Worm (Caenorhabditis elegans) whole organism, mixed stage, embryonic: ENCODE measurements around the gene fbxa-210.

Source experiments
- M03D4.4 ChIP-seq: sonication (generic microtip); optimal IDR thresholded peaks from 2 replicates; lab custom pipeline; 2017; ENCODE audit warnings: mild to moderate bottlenecking, missing genetic modification characterization, missing compliant biosample characterization
- bed-3 ChIP-seq: fragments of 200-800 bp; sonication (Bioruptor generic); optimal IDR thresholded peaks from 3 replicates; lab custom pipeline; 2018; ENCODE audit warnings: mild to moderate bottlenecking, missing genetic modification characterization, moderate library complexity, missing compliant biosample characterization
- blmp-1 ChIP-seq: fragments of 150-350 bp; optimal IDR thresholded peaks from 2 replicates; lab custom pipeline; 2014; ENCODE audit warnings: missing biosample characterization, missing genetic modification characterization
- ceh-39 ChIP-seq: fragments of 150-350 bp; optimal IDR thresholded peaks from 2 replicates; lab custom pipeline; 2014; ENCODE audit warnings: missing biosample characterization, missing genetic modification characterization
- ceh-43 ChIP-seq: fragments of 200-800 bp; sonication (Bioruptor generic); optimal IDR thresholded peaks from 2 replicates; lab custom pipeline; 2018; ENCODE audit warnings: mild to moderate bottlenecking, missing genetic modification characterization, moderate library complexity, missing compliant biosample characterization
- ceh-83 ChIP-seq: fragments of 200-800 bp; sonication (Bioruptor generic); optimal IDR thresholded peaks from 2 replicates; lab custom pipeline; 2018; ENCODE audit warnings: mild to moderate bottlenecking, missing genetic modification characterization, missing compliant biosample characterization
- ces-1 ChIP-seq: fragments of 150-350 bp; optimal IDR thresholded peaks from 2 replicates; lab custom pipeline; 2014; ENCODE audit warnings: missing biosample characterization, missing genetic modification reagents, missing genetic modification characterization
- cnd-1 ChIP-seq: fragments of 200-800 bp; sonication (Bioruptor generic); optimal IDR thresholded peaks from 2 replicates; lab custom pipeline; 2018; ENCODE audit warnings: mild to moderate bottlenecking, missing genetic modification characterization, missing compliant biosample characterization
- drap-1 ChIP-seq: fragments of 200-800 bp; sonication (Bioruptor generic); optimal IDR thresholded peaks from 3 replicates; lab custom pipeline; 2018; ENCODE audit warnings: mild to moderate bottlenecking, missing genetic modification characterization, missing compliant biosample characterization
- elt-1 ChIP-seq: sonication (generic microtip); optimal IDR thresholded peaks from 2 replicates; lab custom pipeline; 2017; ENCODE audit warnings: missing genetic modification characterization, mild to moderate bottlenecking, missing compliant biosample characterization, antibody characterized with exemption, moderate library complexity, borderline replicate concordance; ENCODE audit not compliant: insufficient read depth
- elt-3 ChIP-seq: fragments of 150-350 bp; optimal IDR thresholded peaks from 2 replicates; lab custom pipeline; 2014; ENCODE audit warnings: missing biosample characterization, missing genetic modification characterization
- flh-1 ChIP-seq: fragments of 200-800 bp; sonication (Bioruptor generic); optimal IDR thresholded peaks from 2 replicates; lab custom pipeline; 2018; ENCODE audit warnings: mild to moderate bottlenecking, missing genetic modification characterization, moderate library complexity, missing compliant biosample characterization
- ham-2 ChIP-seq: fragments of 200-800 bp; sonication (Bioruptor generic); optimal IDR thresholded peaks from 2 replicates; lab custom pipeline; 2018; ENCODE audit warnings: mild to moderate bottlenecking, missing genetic modification characterization, missing compliant biosample characterization
- hlh-1 ChIP-seq: fragments of 150-350 bp; optimal IDR thresholded peaks from 2 replicates; lab custom pipeline; 2014; ENCODE audit warnings: missing biosample characterization, missing genetic modification reagents, missing genetic modification characterization
- lin-13 ChIP-seq: fragments of 150-350 bp; optimal IDR thresholded peaks from 2 replicates; lab custom pipeline; 2014; ENCODE audit warnings: missing biosample characterization, missing genetic modification characterization
- lin-32 ChIP-seq: fragments of 200-800 bp; sonication (Bioruptor generic); optimal IDR thresholded peaks from 2 replicates; lab custom pipeline; 2018; ENCODE audit warnings: mild to moderate bottlenecking, missing genetic modification characterization, missing compliant biosample characterization
- lsy-2 ChIP-seq: fragments of 150-350 bp; optimal IDR thresholded peaks from 2 replicates; lab custom pipeline; 2014; ENCODE audit warnings: missing biosample characterization, missing genetic modification characterization
- mab-5 ChIP-seq: fragments of 150-350 bp; optimal IDR thresholded peaks from 2 replicates; lab custom pipeline; 2014; ENCODE audit warnings: missing biosample characterization, missing genetic modification characterization
- mep-1 ChIP-seq: fragments of 150-350 bp; optimal IDR thresholded peaks from 2 replicates; lab custom pipeline; 2017; ENCODE audit warnings: missing biosample characterization, missing genetic modification reagents, missing genetic modification characterization, inconsistent platforms
- mls-2 ChIP-seq: sonication (generic microtip); optimal IDR thresholded peaks from 2 replicates; lab custom pipeline; 2016; ENCODE audit warnings: mild to moderate bottlenecking, missing genetic modification characterization, moderate library complexity, missing compliant biosample characterization
- nhr-12 ChIP-seq: fragments of 150-350 bp; optimal IDR thresholded peaks from 2 replicates; lab custom pipeline; 2014; ENCODE audit warnings: missing biosample characterization, missing genetic modification characterization
- nhr-2 ChIP-seq: fragments of 150-350 bp; optimal IDR thresholded peaks from 2 replicates; lab custom pipeline; 2014; ENCODE audit warnings: missing biosample characterization, missing genetic modification characterization
- nhr-237 ChIP-seq: fragments of 150-350 bp; optimal IDR thresholded peaks from 2 replicates; lab custom pipeline; 2014; ENCODE audit warnings: missing biosample characterization, missing genetic modification characterization
- nhr-28 ChIP-seq: fragments of 150-350 bp; optimal IDR thresholded peaks from 2 replicates; lab custom pipeline; 2014; ENCODE audit warnings: missing biosample characterization, missing genetic modification characterization
- nhr-76 ChIP-seq: sonication (generic microtip); optimal IDR thresholded peaks from 2 replicates; lab custom pipeline; 2017; ENCODE audit warnings: missing biosample characterization, missing genetic modification characterization
- pha-4 ChIP-seq: fragments of 150-350 bp; optimal IDR thresholded peaks from 2 replicates; lab custom pipeline; 2018; ENCODE audit warnings: missing biosample characterization, missing genetic modification reagents, missing genetic modification characterization
- sem-2 ChIP-seq: fragments of 200-800 bp; sonication (Bioruptor generic); optimal IDR thresholded peaks from 2 replicates; lab custom pipeline; 2018; ENCODE audit warnings: mild to moderate bottlenecking, missing genetic modification characterization, missing compliant biosample characterization
- sptf-1 ChIP-seq: sonication (generic microtip); optimal IDR thresholded peaks from 2 replicates; lab custom pipeline; 2017; ENCODE audit warnings: mild to moderate bottlenecking, missing genetic modification characterization, moderate library complexity, missing compliant biosample characterization
- tbx-8 ChIP-seq: fragments of 200-800 bp; sonication (Bioruptor generic); optimal IDR thresholded peaks from 2 replicates; lab custom pipeline; 2018; ENCODE audit warnings: mild to moderate bottlenecking, missing genetic modification characterization, moderate library complexity, missing compliant biosample characterization
- unc-120 ChIP-seq: sonication (generic microtip); optimal IDR thresholded peaks from 2 replicates; lab custom pipeline; 2017; ENCODE audit warnings: missing genetic modification characterization, missing compliant biosample characterization; ENCODE audit not compliant: poor library complexity, severe bottlenecking
- unc-39 ChIP-seq: fragments of 150-350 bp; optimal IDR thresholded peaks from 2 replicates; lab custom pipeline; 2014; ENCODE audit warnings: missing biosample characterization, missing genetic modification characterization
- unc-62 ChIP-seq: fragments of 150-350 bp; optimal IDR thresholded peaks from 2 replicates; lab custom pipeline; 2014; ENCODE audit warnings: missing biosample characterization, missing genetic modification reagents, missing genetic modification characterization
- zip-8 ChIP-seq: fragments of 150-350 bp; optimal IDR thresholded peaks from 2 replicates; lab custom pipeline; 2014; ENCODE audit warnings: missing biosample characterization, missing genetic modification characterization
- ztf-11 ChIP-seq: fragments of 150-350 bp; optimal IDR thresholded peaks from 2 replicates; lab custom pipeline; 2014; ENCODE audit warnings: missing biosample characterization, missing genetic modification characterization

Gene fbxa-210

DNA sequence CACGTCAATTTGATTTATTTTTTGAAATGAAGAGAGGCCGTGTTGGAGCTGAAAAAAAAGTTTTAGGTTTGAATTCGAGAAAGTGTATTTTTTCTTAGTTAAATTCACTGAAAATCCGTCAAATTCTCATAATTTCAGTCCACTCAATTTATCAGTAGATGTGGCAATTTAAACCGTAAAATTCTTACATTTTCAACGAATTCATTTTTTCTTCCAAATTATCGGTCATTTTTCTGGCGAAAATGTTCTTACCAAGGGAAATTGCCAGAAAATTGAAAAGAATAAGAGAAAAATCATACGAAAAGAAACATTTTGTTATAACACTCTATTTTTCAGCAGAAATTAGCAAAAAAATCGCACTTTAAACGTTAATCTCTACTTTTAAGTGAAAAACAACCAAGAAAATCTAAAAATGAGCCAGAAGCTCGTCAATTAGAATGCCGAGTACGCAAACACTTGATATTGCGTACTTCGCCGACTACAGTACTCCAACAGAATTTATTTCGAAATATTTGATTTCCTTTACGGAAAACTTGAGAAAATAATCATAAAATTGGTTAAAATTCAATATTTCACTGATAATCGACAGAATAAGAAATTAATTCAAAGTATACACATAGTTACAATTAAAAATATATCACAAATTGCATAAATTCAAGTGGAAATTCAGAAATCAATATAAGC is 39.9 kb upstream of the fbxa-210 start, which contains the start of gene fbxa-106:
fbxa-106 (minus strand) TSS at position 51 of the 684 bp plus-strand sequence.
- TF ChIP-seq nhr-76 (tag; lab: Kevin White, UChicago) (no peak), ham-2 (no peak), ceh-83 (GFP tag; lab: Kevin White, UChicago) (no peak), elt-1 (no peak), zip-8 (tag; lab: Kevin White, UChicago) (no peak), ceh-39 (tag; lab: Kevin White, UChicago) (no peak), lsy-2 (tag; lab: Kevin White, UChicago) (no peak), M03D4.4 (tag; lab: Kevin White, UChicago) (no peak), nhr-237 (tag; lab: Kevin White, UChicago) (no peak), sem-2 (GFP tag; lab: Kevin White, UChicago) (no peak), tbx-8 (no peak), nhr-28 (no peak)

DNA sequence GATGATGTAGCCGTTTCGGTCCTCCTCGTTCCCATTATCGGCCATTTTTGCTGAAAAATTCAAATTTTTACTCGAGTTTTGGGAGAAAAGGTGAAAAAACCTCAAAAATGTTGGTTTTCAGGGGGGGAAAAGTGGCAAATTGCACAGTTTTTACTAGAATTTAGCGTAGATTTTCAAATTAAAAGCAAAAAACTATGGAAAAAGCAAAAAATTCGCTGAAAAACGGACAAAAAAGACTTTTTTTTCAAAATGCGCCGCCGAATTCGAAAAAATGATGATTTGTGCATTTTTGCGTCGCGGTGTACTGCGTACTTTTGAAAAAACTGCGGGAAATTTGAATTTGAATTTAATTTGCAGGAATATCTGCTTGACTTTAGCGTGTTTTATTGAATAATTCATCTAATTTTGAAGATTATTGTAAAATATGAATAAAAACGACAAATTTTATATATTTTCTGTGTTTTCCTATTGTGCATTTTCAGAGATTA is 39.0 kb upstream of the fbxa-210 start, which contains the start of gene Y59A8B.12:
Y59A8B.12 (minus strand) TSS at position 51 of the 488 bp plus-strand sequence.
- no peak for TF ChIP-seq flh-1 (GFP tag; lab: Kevin White, UChicago)
- TF ChIP-seq zip-8 (tag; lab: Kevin White, UChicago): no peak
- TF ChIP-seq lin-13 (tag; lab: Kevin White, UChicago): peak; percentile 16
- TF ChIP-seq unc-39: no peak
- TF ChIP-seq cnd-1 (tag; lab: Kevin White, UChicago): no peak
- TF ChIP-seq nhr-2 (tag; lab: Kevin White, UChicago): no peak

- no peak for TF ChIP-seq nhr-76 (tag; lab: Kevin White, UChicago)
- TF ChIP-seq ham-2: no peak
- no peak for TF ChIP-seq M03D4.4 (tag; lab: Kevin White, UChicago)
- TF ChIP-seq unc-39: no peak
- no peak for TF ChIP-seq pha-4 (tag; lab: Kevin White, UChicago)
- TF ChIP-seq blmp-1 (tag; lab: Kevin White, UChicago): no peak
- no peak for TF ChIP-seq nhr-28
- TF ChIP-seq zip-8 (tag; lab: Kevin White, UChicago): no peak
- no peak for TF ChIP-seq cnd-1 (tag; lab: Kevin White, UChicago)
- no peak for TF ChIP-seq ceh-39 (tag; lab: Kevin White, UChicago)
- TF ChIP-seq lin-13 (tag; lab: Kevin White, UChicago): peak; percentile 23
- peak; percentile 36 for TF ChIP-seq lsy-2 (tag; lab: Kevin White, UChicago)
- TF ChIP-seq lin-32 (GFP tag; lab: Kevin White, UChicago): no peak
- no peak for TF ChIP-seq bed-3 (GFP tag; lab: Kevin White, UChicago)
- no peak for TF ChIP-seq elt-1
- no peak for TF ChIP-seq nhr-12 (tag; lab: Kevin White, UChicago)
- peak; percentile 19 for TF ChIP-seq mep-1 (tag; lab: Kevin White, UChicago)
- TF ChIP-seq nhr-2 (tag; lab: Kevin White, UChicago): peak; percentile 18
- TF ChIP-seq unc-62: no peak
- TF ChIP-seq sptf-1 (tag; lab: Kevin White, UChicago): no peak
- no peak for TF ChIP-seq mls-2 (tag; lab: Kevin White, UChicago)
- TF ChIP-seq hlh-1: peak; percentile 5
- TF ChIP-seq unc-120 (tag; lab: Kevin White, UChicago): no peak
- TF ChIP-seq ceh-43 (GFP tag; lab: Kevin White, UChicago): no peak
- no peak for TF ChIP-seq drap-1 (GFP tag; lab: Kevin White, UChicago)
- TF ChIP-seq tbx-8: no peak
- TF ChIP-seq nhr-237 (tag; lab: Kevin White, UChicago): peak; percentile 25
- TF ChIP-seq elt-3 (tag; lab: Kevin White, UChicago): no peak
- no peak for TF ChIP-seq ztf-11 (tag; lab: Kevin White, UChicago)
- no peak for TF ChIP-seq mab-5
- TF ChIP-seq flh-1 (GFP tag; lab: Kevin White, UChicago): no peak
These were observed 38.4 kb upstream of the fbxa-210 start, which contains the start of gene slr-2 for ce11 chrV:18086783-18087182. Gene slr-2, plus strand, starts transcription at chrV:18087123.

- TF ChIP-seq sptf-1 (tag; lab: Kevin White, UChicago) (no peak), ces-1 (GFP tag; lab: Kevin White, UChicago) (no peak), zip-8 (tag; lab: Kevin White, UChicago) (peak; percentile 61), nhr-12 (tag; lab: Kevin White, UChicago) (no peak), nhr-2 (tag; lab: Kevin White, UChicago) (no peak)
These were observed 34.0 kb upstream of the fbxa-210 start for ce11 chrV:18091216-18091615.
